Worm (Caenorhabditis elegans) whole organism, L1 larva: Measurements from ENCODE around the gene nhr-238.

Source experiments
- C04F5.9 ChIP-seq: sonication (generic microtip); optimal IDR thresholded peaks from 2 replicates; lab custom pipeline; 2016; ENCODE audit warnings: missing genetic modification characterization, missing compliant biosample characterization
- C16A3.4 ChIP-seq: fragments of 150-350 bp; optimal IDR thresholded peaks from 2 replicates; lab custom pipeline; 2014; ENCODE audit warnings: missing biosample characterization, missing genetic modification characterization
- Y116A8C.19 ChIP-seq: sonication (generic microtip); optimal IDR thresholded peaks from 2 replicates; lab custom pipeline; 2016; ENCODE audit warnings: missing compliant biosample characterization, missing genetic modification characterization, borderline replicate concordance
- aha-1 ChIP-seq: fragments of 150-350 bp; optimal IDR thresholded peaks from 2 replicates; lab custom pipeline; 2014; ENCODE audit warnings: missing biosample characterization, missing genetic modification characterization
- ama-1 ChIP-seq: fragments of 150-350 bp; optimal IDR thresholded peaks from 2 replicates; lab custom pipeline; 2014
- ceh-63 ChIP-seq: fragments of 200-800 bp; sonication (Bioruptor generic); optimal IDR thresholded peaks from 2 replicates; lab custom pipeline; 2018; ENCODE audit warnings: mild to moderate bottlenecking, missing genetic modification characterization, missing compliant biosample characterization
- ceh-8 ChIP-seq: fragments of 200-800 bp; sonication (Bioruptor generic); optimal IDR thresholded peaks from 2 replicates; lab custom pipeline; 2018; ENCODE audit warnings: mild to moderate bottlenecking, missing genetic modification characterization, moderate library complexity, missing compliant biosample characterization
- ceh-88 ChIP-seq: fragments of 200-800 bp; sonication (Bioruptor generic); IDR thresholded peaks from 2 replicates; pipeline ENCODE4 v1.3.6; 2022; ENCODE audit warnings: missing genetic modification characterization, missing compliant biosample characterization
- ceh-90 ChIP-seq: sonication (generic microtip); optimal IDR thresholded peaks from 2 replicates; lab custom pipeline; 2016; ENCODE audit warnings: missing genetic modification characterization, missing compliant biosample characterization
- dpl-1 ChIP-seq, 3 experiments: fragments of 150-350 bp in 2 of 3; sonication (generic microtip) in 1 of 3; optimal IDR thresholded peaks; 2 replicates each; lab custom pipeline; 2014 to 2017; ENCODE audit warnings: missing biosample characterization in 3 of 3, missing genetic modification characterization in 3 of 3, missing genetic modification reagents in 3 of 3
- egl-13 ChIP-seq: sonication (generic microtip); optimal IDR thresholded peaks from 2 replicates; lab custom pipeline; 2016; ENCODE audit warnings: missing genotype, missing genetic modification reagents, missing genetic modification characterization, missing compliant biosample characterization
- elt-2 ChIP-seq: sonication (generic microtip); optimal IDR thresholded peaks from 2 replicates; lab custom pipeline; 2016; ENCODE audit warnings: missing genetic modification characterization, mild to moderate bottlenecking, inconsistent platforms, missing compliant biosample characterization, missing genetic modification reagents
- elt-3 ChIP-seq, 6 experiments: fragments of 150-350 bp in 1 of 6; sonication (generic microtip); optimal IDR thresholded peaks; 2 replicates each; lab custom pipeline; 2017 to 2018; ENCODE audit warnings: missing biosample characterization in 6 of 6, missing genetic modification characterization in 6 of 6, inconsistent platforms in 1 of 6
- fkh-10 ChIP-seq: sonication (generic microtip); optimal IDR thresholded peaks from 2 replicates; lab custom pipeline; 2017; ENCODE audit warnings: missing biosample characterization, missing genetic modification reagents, missing genetic modification characterization
- fkh-8 ChIP-seq: sonication (generic microtip); optimal IDR thresholded peaks from 2 replicates; lab custom pipeline; 2016; ENCODE audit warnings: mild to moderate bottlenecking, missing genetic modification characterization, missing compliant biosample characterization
- hlh-17 ChIP-seq: fragments of 200-800 bp; sonication (Bioruptor generic); optimal IDR thresholded peaks from 2 replicates; lab custom pipeline; 2018; ENCODE audit warnings: missing genetic modification characterization, mild to moderate bottlenecking, missing compliant biosample characterization, moderate library complexity, borderline replicate concordance
- isw-1 ChIP-seq: fragments of 200-800 bp; sonication (Bioruptor generic); IDR thresholded peaks from 2 replicates; pipeline ENCODE4 v1.3.6; 2022; ENCODE audit warnings: missing genetic modification characterization, missing compliant biosample characterization
- lin-15B ChIP-seq: fragments of 150-350 bp; sonication (generic microtip); optimal IDR thresholded peaks from 3 replicates; lab custom pipeline; 2014; ENCODE audit warnings: missing biosample characterization, missing genetic modification characterization
- lin-39 ChIP-seq: fragments of 150-350 bp; optimal IDR thresholded peaks from 2 replicates; lab custom pipeline; 2014; ENCODE audit warnings: missing biosample characterization, missing genetic modification reagents, missing genetic modification characterization
- lsy-2 ChIP-seq, 2 experiments: fragments of 150-350 bp; optimal IDR thresholded peaks; 2 replicates each; lab custom pipeline; 2014; ENCODE audit warnings: missing biosample characterization in 2 of 2, missing genetic modification characterization in 2 of 2
- mab-9 ChIP-seq: fragments of 200-800 bp; sonication (Bioruptor generic); IDR thresholded peaks from 2 replicates; pipeline ENCODE4 v1.3.6; 2022; ENCODE audit warnings: missing genetic modification reagents, missing genetic modification characterization, missing compliant biosample characterization
- nhr-12 ChIP-seq: sonication (generic microtip); optimal IDR thresholded peaks from 2 replicates; lab custom pipeline; 2017; ENCODE audit warnings: missing biosample characterization, missing genetic modification characterization
- nhr-19 ChIP-seq: fragments of 200-800 bp; sonication (Bioruptor generic); conservative IDR thresholded peaks from 2 replicates; pipeline ENCODE4 v1.3.6; 2022; ENCODE audit warnings: missing genetic modification characterization, missing compliant biosample characterization
- nhr-71 ChIP-seq: sonication (generic microtip); optimal IDR thresholded peaks from 2 replicates; lab custom pipeline; 2016; ENCODE audit warnings: mild to moderate bottlenecking, missing genetic modification characterization, moderate library complexity, missing compliant biosample characterization
- nhr-84 ChIP-seq: sonication (generic microtip); optimal IDR thresholded peaks from 2 replicates; lab custom pipeline; 2017; ENCODE audit warnings: missing biosample characterization, missing genetic modification characterization
- nhr-90 ChIP-seq: sonication (generic microtip); optimal IDR thresholded peaks from 2 replicates; lab custom pipeline; 2016; ENCODE audit warnings: mild to moderate bottlenecking, missing genetic modification characterization, missing compliant biosample characterization; ENCODE audit not compliant: poor library complexity
- pag-3 ChIP-seq: sonication (generic microtip); optimal IDR thresholded peaks from 2 replicates; lab custom pipeline; 2017; ENCODE audit warnings: missing genetic modification characterization, mild to moderate bottlenecking, missing compliant biosample characterization, antibody characterized with exemption, borderline replicate concordance; ENCODE audit not compliant: insufficient read depth
- rnt-1 ChIP-seq: sonication (generic microtip); optimal IDR thresholded peaks from 2 replicates; lab custom pipeline; 2016; ENCODE audit warnings: mild to moderate bottlenecking, missing genetic modification characterization, moderate library complexity, missing compliant biosample characterization
- sptf-1 ChIP-seq: fragments of 150-350 bp; optimal IDR thresholded peaks from 2 replicates; lab custom pipeline; 2014; ENCODE audit warnings: missing biosample characterization, missing genetic modification characterization
- sup-37 ChIP-seq: fragments of 200-800 bp; sonication (Bioruptor generic); optimal IDR thresholded peaks from 2 replicates; lab custom pipeline; 2018; ENCODE audit warnings: mild to moderate bottlenecking, missing genetic modification characterization, missing compliant biosample characterization
- swsn-7 ChIP-seq: sonication (generic microtip); optimal IDR thresholded peaks from 2 replicates; lab custom pipeline; 2016; ENCODE audit warnings: missing genetic modification characterization, missing compliant biosample characterization
- tbx-2 ChIP-seq: sonication (generic microtip); optimal IDR thresholded peaks from 2 replicates; lab custom pipeline; 2016; ENCODE audit warnings: missing genetic modification characterization, missing compliant biosample characterization
- unc-130 ChIP-seq: fragments of 150-350 bp; optimal IDR thresholded peaks from 2 replicates; lab custom pipeline; 2017; ENCODE audit warnings: missing biosample characterization, missing genetic modification characterization, inconsistent platforms
- unc-30 ChIP-seq: sonication (generic microtip); optimal IDR thresholded peaks from 2 replicates; lab custom pipeline; 2017; ENCODE audit warnings: missing biosample characterization, missing genetic modification characterization
- unc-62 ChIP-seq: fragments of 150-350 bp; optimal IDR thresholded peaks from 2 replicates; lab custom pipeline; 2014; ENCODE audit warnings: missing biosample characterization, missing genetic modification reagents, missing genetic modification characterization
- vab-15 ChIP-seq: sonication (generic microtip); optimal IDR thresholded peaks from 2 replicates; lab custom pipeline; 2017; ENCODE audit warnings: missing genotype, mild to moderate bottlenecking, missing genetic modification characterization, missing compliant biosample characterization
- xbp-1 ChIP-seq: sonication (generic microtip); optimal IDR thresholded peaks from 2 replicates; lab custom pipeline; 2016; ENCODE audit warnings: missing genetic modification characterization, missing compliant biosample characterization
- ztf-11 ChIP-seq, 2 experiments: sonication (generic microtip); optimal IDR thresholded peaks; 2 replicates each; lab custom pipeline; 2016 to 2017; ENCODE audit warnings: missing genetic modification characterization in 2 of 2, missing biosample characterization in 1 of 2, missing compliant biosample characterization in 1 of 2
- ztf-4 ChIP-seq: fragments of 150-350 bp; optimal IDR thresholded peaks from 2 replicates; lab custom pipeline; 2014; ENCODE audit warnings: missing biosample characterization, missing genetic modification characterization

Gene nhr-238

DNA sequence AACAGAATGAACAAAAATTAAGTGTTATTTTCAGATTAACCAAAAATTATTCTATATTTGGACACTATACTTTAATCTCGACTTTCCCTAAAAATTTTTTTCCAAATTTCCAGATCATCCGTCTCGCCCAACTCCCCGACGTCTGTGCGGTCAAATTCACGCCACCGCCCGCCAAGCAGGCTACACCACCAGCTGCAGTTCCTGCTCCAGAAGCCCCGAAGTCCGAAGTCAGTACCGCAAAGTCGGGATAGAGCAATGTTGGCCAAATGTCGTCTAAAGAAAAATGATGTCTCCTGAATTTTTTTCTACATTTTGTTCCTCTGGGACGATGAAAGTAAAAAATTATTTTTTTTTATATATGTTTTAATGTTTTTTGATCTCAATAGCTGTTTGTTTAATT, 13.5 kb upstream of the nhr-238 start:
- TF ChIP-seq nhr-84 (tag; lab: Kevin White, UChicago) (no peak), sup-37 (GFP tag; lab: Kevin White, UChicago) (no peak), nhr-90 (tag; lab: Kevin White, UChicago) (no peak), nhr-19 (GFP tag; lab: Robert Waterston, UW) (no peak), egl-13 (no peak), hlh-17 (GFP tag; lab: Kevin White, UChicago) (no peak), nhr-71 (tag; lab: Kevin White, UChicago) (no peak), swsn-7 (tag; lab: Kevin White, UChicago) (no peak), isw-1 (GFP tag; lab: Robert Waterston, UW) (no peak), lsy-2 (tag; optimal IDR thresholded peaks at IDR 0.05; lab: Kevin White, UChicago) (no peak), Y116A8C.19 (no peak), pag-3 (tag; lab: Kevin White, UChicago) (no peak), unc-30 (tag; lab: Kevin White, UChicago) (no peak), fkh-8 (tag; lab: Kevin White, UChicago) (no peak), ztf-4 (tag; lab: Kevin White, UChicago) (no peak)

DNA sequence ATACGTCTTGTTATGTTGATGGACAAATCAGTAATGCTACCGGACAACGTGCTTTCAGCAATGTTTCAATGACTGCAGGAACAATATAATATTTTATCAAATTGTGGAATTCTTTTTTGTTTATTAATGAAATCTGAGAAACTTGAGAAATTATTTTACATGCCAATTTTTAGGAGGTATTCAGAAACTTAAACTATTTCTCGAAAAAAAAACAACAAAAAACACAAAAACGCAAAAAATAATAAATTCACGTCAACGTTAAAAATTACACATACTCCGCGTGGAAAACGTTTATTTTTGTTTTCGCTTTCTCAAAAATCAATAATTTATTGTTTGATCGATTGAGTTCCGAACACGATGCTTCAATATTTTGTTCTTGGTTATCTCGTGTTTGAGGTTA, 13.0 kb upstream of the nhr-238 start, which contains the start of gene Y46H3D.1:
Gene Y46H3D.1, plus strand, starts transcription at position 301 of the 400 bp plus-strand sequence.
- TF ChIP-seq C16A3.4 (tag; lab: Kevin White, UChicago) (no peak), aha-1 (tag; lab: Kevin White, UChicago) (no peak), elt-2 (tag; lab: Kevin White, UChicago) (no peak), unc-130 (tag; lab: Kevin White, UChicago) (no peak), ztf-11 (tag; optimal IDR thresholded peaks at IDR 0.05; lab: Kevin White, UChicago) (no peak), lin-15B (tag; lab: Kevin White, UChicago) (no peak), ceh-88 (no peak), nhr-71 (tag; lab: Kevin White, UChicago) (no peak), vab-15 (tag; lab: Kevin White, UChicago) (no peak), sptf-1 (tag; lab: Kevin White, UChicago) (no peak), elt-3 (tag; optimal IDR thresholded peaks at IDR 0.05; lab: Kevin White, UChicago) (no peak), C04F5.9 (no peak), ceh-63 (GFP tag; lab: Kevin White, UChicago) (no peak), fkh-10 (GFP tag; lab: Kevin White, UChicago) (no peak), tbx-2 (tag; lab: Kevin White, UChicago) (no peak), nhr-90 (tag; lab: Kevin White, UChicago) (no peak), rnt-1 (no peak)

DNA sequence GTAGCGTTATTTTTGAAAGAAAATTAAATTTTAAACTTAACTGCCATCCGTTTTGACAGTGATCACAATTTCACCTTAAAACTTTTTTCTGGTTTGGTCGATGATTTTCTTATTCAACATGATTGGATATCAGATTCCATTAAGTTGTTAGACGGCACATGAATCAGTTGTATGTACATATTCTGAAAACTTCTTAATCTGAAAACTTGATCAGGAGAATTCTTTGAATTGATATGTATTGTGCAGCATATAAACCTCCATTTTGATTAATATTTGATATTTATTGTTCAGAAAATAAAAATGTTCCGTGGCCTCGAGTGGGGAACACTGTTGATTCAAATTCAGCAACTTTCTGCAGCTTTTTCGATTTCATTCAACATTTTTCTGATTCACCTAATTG, 10.8 kb upstream of the nhr-238 start, which contains the start of gene str-221:
Gene str-221, plus strand, starts transcription at position 301 of the 400 bp plus-strand sequence.
- TF ChIP-seq unc-62, result no peak
- TF ChIP-seq lin-15B (tag; lab: Kevin White, UChicago), result no peak
- TF ChIP-seq dpl-1 (GFP tag; optimal IDR thresholded peaks at IDR 0.05; lab: Kevin White, UChicago), result no peak
- TF ChIP-seq unc-130 (tag; lab: Kevin White, UChicago), result no peak
- no peak for TF ChIP-seq ceh-90 (tag; lab: Kevin White, UChicago)
- no peak for TF ChIP-seq ceh-8 (GFP tag; lab: Kevin White, UChicago)
- no peak for TF ChIP-seq ama-1 (lab: Kevin White, UChicago)
- no peak for TF ChIP-seq nhr-12
- TF ChIP-seq hlh-17 (GFP tag; lab: Kevin White, UChicago), result no peak
- no peak for TF ChIP-seq lsy-2 (tag; optimal IDR thresholded peaks at IDR 0.05; lab: Kevin White, UChicago)
- no peak for TF ChIP-seq sptf-1 (tag; lab: Kevin White, UChicago)
- no peak for TF ChIP-seq lin-39 (tag; lab: Kevin White, UChicago)
- no peak for TF ChIP-seq egl-13
- no peak for TF ChIP-seq xbp-1 (tag; lab: Kevin White, UChicago)
- no peak for TF ChIP-seq mab-9
- no peak for TF ChIP-seq C04F5.9
